Worm (Caenorhabditis elegans) whole organism, young adult: ENCODE results near the gene F20A1.8.

Experiments used
- B0019.2 ChIP-seq: fragments of 200-800 bp; sonication (Bioruptor generic); conservative IDR thresholded peaks from 2 replicates; pipeline ENCODE4 v1.3.6; 2022; ENCODE audit warnings: missing genetic modification reagents, missing genetic modification characterization, missing compliant biosample characterization
- B0035.1 ChIP-seq: sonication (generic microtip); optimal IDR thresholded peaks from 2 replicates; lab custom pipeline; 2016; ENCODE audit warnings: missing genetic modification characterization, mild to moderate bottlenecking, missing compliant biosample characterization, missing genotype, missing genetic modification reagents
- B0261.1 ChIP-seq: sonication (generic microtip); optimal IDR thresholded peaks from 2 replicates; lab custom pipeline; 2016; ENCODE audit warnings: mild to moderate bottlenecking, missing genetic modification characterization, moderate library complexity, missing compliant biosample characterization
- C06A6.2 ChIP-seq: fragments of 200-800 bp; sonication (Bioruptor generic); conservative IDR thresholded peaks from 2 replicates; pipeline ENCODE4 v1.3.6; 2022; ENCODE audit warnings: missing genetic modification characterization, missing compliant biosample characterization
- F33H1.4 ChIP-seq: fragments of 200-800 bp; sonication (Bioruptor generic); IDR thresholded peaks from 2 replicates; pipeline ENCODE4 v1.3.6; 2022; ENCODE audit warnings: missing genetic modification reagents, missing genetic modification characterization, missing compliant biosample characterization
- F57C9.4 ChIP-seq: sonication (generic microtip); optimal IDR thresholded peaks from 2 replicates; lab custom pipeline; 2017; ENCODE audit warnings: mild to moderate bottlenecking, missing genetic modification characterization, missing compliant biosample characterization
- K11D2.4 ChIP-seq: fragments of 200-800 bp; sonication (Bioruptor generic); IDR thresholded peaks from 2 replicates; pipeline ENCODE4 v1.3.6; 2022; ENCODE audit warnings: missing genetic modification reagents, missing genetic modification characterization, missing compliant biosample characterization
- T07F8.4 ChIP-seq: sonication (generic microtip); optimal IDR thresholded peaks from 2 replicates; lab custom pipeline; 2016; ENCODE audit warnings: mild to moderate bottlenecking, missing genetic modification characterization, moderate library complexity, missing compliant biosample characterization
- T26A5.8 ChIP-seq: sonication (generic microtip); optimal IDR thresholded peaks from 2 replicates; lab custom pipeline; 2016; ENCODE audit warnings: missing genetic modification characterization, missing compliant biosample characterization
- Y53G8AR.9 ChIP-seq: fragments of 200-800 bp; sonication (Bioruptor generic); conservative IDR thresholded peaks from 2 replicates; pipeline ENCODE4 v1.3.6; 2022; ENCODE audit warnings: missing genetic modification reagents, missing genetic modification characterization, missing compliant biosample characterization
- Y56A3A.18 ChIP-seq: fragments of 200-800 bp; sonication (Bioruptor generic); IDR thresholded peaks from 2 replicates; pipeline ENCODE4 v1.3.6; 2022; ENCODE audit warnings: missing genetic modification reagents, missing genetic modification characterization, missing compliant biosample characterization
- ama-1 ChIP-seq, 3 experiments: fragments of 150-350 bp in 1 of 3; sonication (generic microtip) in 2 of 3; optimal IDR thresholded peaks; 2 replicates each; lab custom pipeline; 2014 to 2018; ENCODE audit warnings: missing biosample characterization in 2 of 3, missing genetic modification characterization in 2 of 3, missing genetic modification reagents in 2 of 3
- aptf-2 ChIP-seq: fragments of 200-800 bp; sonication (Bioruptor generic); conservative IDR thresholded peaks from 2 replicates; pipeline ENCODE4 v1.3.6; 2022; ENCODE audit warnings: missing genetic modification reagents, missing genetic modification characterization, missing compliant biosample characterization
- athp-1 ChIP-seq: sonication (generic microtip); optimal IDR thresholded peaks from 2 replicates; lab custom pipeline; 2017; ENCODE audit warnings: mild to moderate bottlenecking, missing genetic modification characterization, missing compliant biosample characterization
- attf-5 ChIP-seq: fragments of 200-800 bp; sonication (Bioruptor generic); optimal IDR thresholded peaks from 2 replicates; lab custom pipeline; 2018; ENCODE audit warnings: mild to moderate bottlenecking, missing genetic modification characterization, missing compliant biosample characterization
- bed-1 ChIP-seq: fragments of 200-800 bp; sonication (Bioruptor generic); IDR thresholded peaks from 2 replicates; pipeline ENCODE4 v1.3.6; 2022; ENCODE audit warnings: missing genetic modification reagents, missing genetic modification characterization, missing compliant biosample characterization
- cebp-1 ChIP-seq, 2 experiments: fragments of 200-800 bp in 1 of 2; sonication (Bioruptor generic) in 1 of 2; sonication (generic microtip) in 1 of 2; IDR thresholded peaks in 1 of 2; optimal IDR thresholded peaks in 1 of 2; 2 replicates each; pipeline versions ENCODE4 v1.3.6 to Lab custom; 2017 to 2022; ENCODE audit warnings: missing compliant biosample characterization in 2 of 2, missing genetic modification characterization in 2 of 2, mild to moderate bottlenecking in 1 of 2, missing genetic modification reagents in 1 of 2, moderate library complexity in 1 of 2
- cebp-2 ChIP-seq: fragments of 200-800 bp; sonication (Bioruptor generic); IDR thresholded peaks from 2 replicates; pipeline ENCODE4 v1.3.6; 2022; ENCODE audit warnings: missing genetic modification characterization, missing compliant biosample characterization
- ceh-79 ChIP-seq: sonication (generic microtip); optimal IDR thresholded peaks from 2 replicates; lab custom pipeline; 2017; ENCODE audit warnings: mild to moderate bottlenecking, missing genetic modification characterization, missing compliant biosample characterization
- egl-18 ChIP-seq: fragments of 200-800 bp; sonication (Bioruptor generic); IDR thresholded peaks from 2 replicates; pipeline ENCODE4 v1.3.6; 2022; ENCODE audit warnings: missing genetic modification reagents, missing genetic modification characterization, missing compliant biosample characterization
- egrh-3 ChIP-seq: fragments of 200-800 bp; sonication (Bioruptor generic); IDR thresholded peaks from 2 replicates; pipeline ENCODE4 v1.3.6; 2022; ENCODE audit warnings: missing genetic modification reagents, missing genetic modification characterization, missing compliant biosample characterization
- gei-17 ChIP-seq: fragments of 200-800 bp; sonication (Bioruptor generic); optimal IDR thresholded peaks from 2 replicates; lab custom pipeline; 2018; ENCODE audit warnings: mild to moderate bottlenecking, missing genetic modification characterization, missing compliant biosample characterization
- hlh-26 ChIP-seq: fragments of 200-800 bp; sonication (Bioruptor generic); conservative IDR thresholded peaks from 2 replicates; pipeline ENCODE4 v1.3.6; 2022; ENCODE audit warnings: missing genetic modification reagents, missing genetic modification characterization, missing compliant biosample characterization
- hmg-1.2 ChIP-seq: fragments of 200-800 bp; sonication (Bioruptor generic); IDR thresholded peaks from 2 replicates; pipeline ENCODE4 v1.3.6; 2022; ENCODE audit warnings: missing genetic modification reagents, missing genetic modification characterization, missing compliant biosample characterization
- lin-35 ChIP-seq, 3 experiments: fragments of 150-350 bp in 2 of 3; sonication (generic microtip) in 1 of 3; optimal IDR thresholded peaks; 2 replicates each; lab custom pipeline; 2014 to 2018; ENCODE audit warnings: missing biosample characterization in 3 of 3, missing genetic modification characterization in 3 of 3, missing genetic modification reagents in 3 of 3
- lin-40 ChIP-seq: sonication (generic microtip); optimal IDR thresholded peaks from 2 replicates; lab custom pipeline; 2016; ENCODE audit warnings: missing genetic modification characterization, mild to moderate bottlenecking, missing compliant biosample characterization, missing genotype, missing genetic modification reagents
- madf-8 ChIP-seq: fragments of 200-800 bp; sonication (Bioruptor generic); conservative IDR thresholded peaks from 2 replicates; pipeline ENCODE4 v1.3.6; 2022; ENCODE audit warnings: missing genetic modification reagents, missing genetic modification characterization, missing compliant biosample characterization
- mel-28 ChIP-seq: sonication (generic microtip); optimal IDR thresholded peaks from 2 replicates; lab custom pipeline; 2016; ENCODE audit warnings: borderline replicate concordance, mild to moderate bottlenecking, missing genetic modification characterization, missing compliant biosample characterization
- mxl-1 ChIP-seq: sonication (generic microtip); optimal IDR thresholded peaks from 2 replicates; lab custom pipeline; 2016; ENCODE audit warnings: missing genetic modification characterization, missing compliant biosample characterization
- nfya-2 ChIP-seq: fragments of 200-800 bp; sonication (Bioruptor generic); IDR thresholded peaks from 2 replicates; pipeline ENCODE4 v1.3.6; 2022; ENCODE audit warnings: missing genetic modification reagents, missing genetic modification characterization, missing compliant biosample characterization
- nhr-27 ChIP-seq: fragments of 200-800 bp; sonication (Bioruptor generic); optimal IDR thresholded peaks from 2 replicates; lab custom pipeline; 2018; ENCODE audit warnings: mild to moderate bottlenecking, missing genetic modification characterization, moderate library complexity, missing compliant biosample characterization
- nhr-80 ChIP-seq: sonication (generic microtip); optimal IDR thresholded peaks from 2 replicates; lab custom pipeline; 2016; ENCODE audit warnings: missing genetic modification characterization, missing compliant biosample characterization
- somi-1 ChIP-seq: fragments of 200-800 bp; sonication (Bioruptor generic); optimal IDR thresholded peaks from 2 replicates; lab custom pipeline; 2018; ENCODE audit warnings: mild to moderate bottlenecking, missing genetic modification characterization, missing compliant biosample characterization
- sptf-2 ChIP-seq: fragments of 200-800 bp; sonication (Bioruptor generic); optimal IDR thresholded peaks from 2 replicates; lab custom pipeline; 2018; ENCODE audit warnings: mild to moderate bottlenecking, missing genetic modification characterization, missing compliant biosample characterization
- tbx-9 ChIP-seq: sonication (generic microtip); optimal IDR thresholded peaks from 2 replicates; lab custom pipeline; 2016; ENCODE audit warnings: borderline replicate concordance, missing genetic modification characterization, inconsistent platforms, missing compliant biosample characterization
- unc-130 ChIP-seq: sonication (generic microtip); optimal IDR thresholded peaks from 2 replicates; lab custom pipeline; 2016; ENCODE audit warnings: missing genetic modification reagents, missing genetic modification characterization, missing compliant biosample characterization
- zfh-2 ChIP-seq: fragments of 200-800 bp; sonication (Bioruptor generic); conservative IDR thresholded peaks from 2 replicates; pipeline ENCODE4 v1.3.6; 2022; ENCODE audit warnings: missing genetic modification reagents, missing genetic modification characterization, missing compliant biosample characterization
- zim-3 ChIP-seq: sonication (generic microtip); optimal IDR thresholded peaks from 2 replicates; lab custom pipeline; 2017; ENCODE audit warnings: mild to moderate bottlenecking, missing genetic modification characterization, moderate library complexity, missing compliant biosample characterization
- ztf-18 ChIP-seq: sonication (generic microtip); optimal IDR thresholded peaks from 2 replicates; lab custom pipeline; 2016; ENCODE audit warnings: missing genotype, mild to moderate bottlenecking, missing genetic modification characterization, missing compliant biosample characterization
- ztf-6 ChIP-seq: fragments of 200-800 bp; sonication (Bioruptor generic); IDR thresholded peaks from 2 replicates; pipeline ENCODE4 v1.3.6; 2022; ENCODE audit warnings: missing genetic modification reagents, missing genetic modification characterization, missing compliant biosample characterization

F20A1.8 gene

DNA sequence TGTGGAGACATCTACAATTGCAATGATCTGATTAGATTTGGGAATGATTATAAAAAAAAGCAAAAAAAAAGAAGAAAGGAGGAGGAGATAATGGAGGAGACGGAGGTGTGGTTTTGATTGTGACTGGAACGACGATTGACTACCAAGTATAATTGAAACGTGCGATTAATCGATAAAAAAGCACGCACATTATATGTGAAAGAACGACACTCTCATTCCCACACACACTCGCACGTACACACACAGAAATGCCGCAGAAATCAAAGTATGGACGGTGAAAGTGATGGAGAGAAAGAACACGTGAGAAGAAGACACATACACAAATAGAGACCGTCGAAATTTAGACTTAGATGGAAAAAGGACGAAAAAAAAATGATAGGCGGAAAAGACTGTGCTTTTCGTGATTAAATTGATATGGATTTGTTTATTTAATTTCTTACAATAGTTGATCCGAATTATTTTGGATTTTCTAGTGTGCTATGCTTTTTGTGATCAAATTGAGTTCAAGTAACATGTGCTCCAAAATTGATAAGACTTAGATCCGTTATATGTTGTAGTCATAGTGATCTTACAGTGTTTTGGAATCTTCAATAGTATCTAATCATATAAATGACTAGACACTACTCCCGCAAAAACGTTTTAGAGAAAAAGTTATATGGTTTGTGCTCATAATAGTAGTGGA lies 46.4 kb upstream of the F20A1.8 start, which contains the start of gene nhr-135 (continued):
- TF ChIP-seq attf-5 (GFP tag; lab: Kevin White, UChicago) (peak; percentile 66), Y56A3A.18 (GFP tag; lab: Robert Waterston, UW) (no peak), ztf-6 (no peak), unc-130 (GFP tag; lab: Kevin White, UChicago) (no peak), madf-8 (GFP tag; lab: Robert Waterston, UW) (no peak), zfh-2 (GFP tag; lab: Robert Waterston, UW) (no peak), bed-1 (GFP tag; lab: Robert Waterston, UW) (no peak), F57C9.4 (tag; lab: Kevin White, UChicago) (no peak), T26A5.8 (tag; lab: Kevin White, UChicago) (no peak)

DNA sequence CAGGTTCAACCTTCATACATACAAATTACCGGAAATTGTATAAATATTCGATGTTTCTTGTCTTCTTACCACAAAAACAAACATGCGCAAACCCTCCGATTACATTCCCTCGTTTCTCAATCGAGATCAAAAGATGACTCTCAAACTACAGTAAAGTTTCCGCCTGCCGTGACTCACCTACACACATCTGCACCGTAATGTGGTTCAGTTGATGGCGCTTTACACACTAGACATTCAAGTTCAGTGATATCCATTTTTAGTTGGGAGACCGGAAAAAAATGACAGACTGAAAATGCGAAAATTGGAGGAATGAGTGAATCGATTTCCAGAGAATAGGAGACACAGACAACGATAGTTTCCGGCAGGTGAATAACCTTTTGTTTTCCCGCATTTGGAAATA lies 43.9 kb upstream of the F20A1.8 start, which contains the start of gene nhr-286:
TSS of gene nhr-286 (minus strand) at position 324 of the 400 bp plus-strand sequence.
- TF ChIP-seq egl-18 (GFP tag; lab: Robert Waterston, UW), result 0 out of 2 replicates have a peak, but pooled peaks have one; percentile 30
- no peak for TF ChIP-seq F33H1.4 (GFP tag; lab: Robert Waterston, UW)
- TF ChIP-seq Y53G8AR.9 (GFP tag; lab: Robert Waterston, UW), result 0 out of 2 replicates have a peak, but pooled peaks have one; percentile 31
- no peak for TF ChIP-seq nfya-2
- TF ChIP-seq ama-1 (optimal IDR thresholded peaks at IDR 0.05; lab: Kevin White, UChicago), result peak; percentile 43
- TF ChIP-seq ama-1 (GFP tag; optimal IDR thresholded peaks at IDR 0.05; lab: Kevin White, UChicago), result no peak
- TF ChIP-seq zim-3, result no peak
- TF ChIP-seq gei-17 (GFP tag; lab: Kevin White, UChicago), result no peak
- TF ChIP-seq B0035.1 (tag; lab: Kevin White, UChicago), result no peak
- TF ChIP-seq, all 124 proteins: peak for 3

DNA sequence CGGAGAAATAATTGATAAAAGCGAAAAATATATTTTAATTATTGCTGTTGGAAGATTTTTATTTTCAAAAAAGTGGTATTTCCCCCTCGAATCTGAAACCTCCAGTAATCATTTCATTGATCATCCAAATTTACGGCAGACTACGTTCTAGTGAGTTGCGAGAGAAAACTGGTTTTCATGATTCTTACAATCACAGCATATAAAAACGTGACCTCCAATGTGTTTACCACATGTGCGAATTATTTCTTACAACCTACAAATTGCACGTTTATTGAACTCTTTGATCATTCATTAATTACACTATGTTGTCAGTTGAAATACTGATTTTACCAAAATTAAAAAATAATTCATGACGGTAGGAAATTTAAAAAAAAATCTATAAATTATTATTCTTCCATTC lies 41.8 kb upstream of the F20A1.8 start:
- TF ChIP-seq K11D2.4 (GFP tag; lab: Robert Waterston, UW) (no peak), B0035.1 (tag; lab: Kevin White, UChicago) (no peak), B0019.2 (GFP tag; lab: Robert Waterston, UW) (no peak), mxl-1 (tag; lab: Kevin White, UChicago) (no peak), lin-40 (tag; lab: Kevin White, UChicago) (peak; percentile 28), somi-1 (GFP tag; lab: Kevin White, UChicago) (peak; percentile 70), bed-1 (GFP tag; lab: Robert Waterston, UW) (no peak), C06A6.2 (no peak), cebp-2 (no peak), cebp-1 (GFP tag; IDR thresholded peaks at IDR 0.05; lab: Robert Waterston, UW) (no peak), cebp-1 (tag; optimal IDR thresholded peaks at IDR 0.05; lab: Kevin White, UChicago) (peak; percentile 16), aptf-2 (GFP tag; lab: Robert Waterston, UW) (no peak), mel-28 (tag; lab: Kevin White, UChicago) (no peak), hmg-1.2 (no peak), egrh-3 (GFP tag; lab: Robert Waterston, UW) (no peak)
- TF ChIP-seq, all 124 proteins: peak for 3

DNA sequence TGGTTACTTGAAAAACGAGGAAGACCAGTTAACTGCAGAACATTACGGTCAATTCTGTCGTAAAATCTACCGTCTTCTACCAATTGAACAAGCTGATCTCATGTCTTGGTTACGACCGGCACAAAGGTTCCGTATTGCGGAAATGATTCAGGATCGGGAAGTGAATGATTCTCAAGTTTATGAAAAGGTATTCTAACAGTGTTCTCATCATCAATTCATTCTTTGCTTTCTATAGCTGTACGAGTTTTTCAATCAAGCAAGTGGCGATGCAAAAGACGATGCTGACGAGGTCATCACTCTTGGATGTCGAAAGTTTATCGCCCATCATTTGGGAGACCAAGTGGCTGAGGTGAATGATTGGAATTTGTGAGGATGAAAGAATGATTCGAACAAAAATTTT lies 39.9 kb upstream of the F20A1.8 start:
- TF ChIP-seq nhr-27 (no peak), ceh-79 (tag; lab: Kevin White, UChicago) (no peak), lin-35 (GFP tag; optimal IDR thresholded peaks at IDR 0.05; lab: Kevin White, UChicago) (no peak), nhr-80 (tag; lab: Kevin White, UChicago) (no peak), ama-1 (optimal IDR thresholded peaks at IDR 0.05; lab: Kevin White, UChicago) (no peak), ama-1 (GFP tag; optimal IDR thresholded peaks at IDR 0.05; lab: Kevin White, UChicago) (no peak), T07F8.4 (tag; lab: Kevin White, UChicago) (no peak), mel-28 (tag; lab: Kevin White, UChicago) (no peak), athp-1 (tag; lab: Kevin White, UChicago) (no peak), B0261.1 (tag; lab: Kevin White, UChicago) (no peak), sptf-2 (GFP tag; lab: Kevin White, UChicago) (no peak), hlh-26 (GFP tag; lab: Robert Waterston, UW) (no peak), ztf-18 (tag; lab: Kevin White, UChicago) (no peak), B0019.2 (GFP tag; lab: Robert Waterston, UW) (no peak), tbx-9 (no peak)
